Worm (Caenorhabditis elegans) whole organism, midembryonic: Measurements from ENCODE around the gene Y17G9B.4.

Experiments
- T22C8.4 ChIP-seq: fragments of 200-800 bp; sonication (Bioruptor generic); IDR thresholded peaks from 2 replicates; pipeline ENCODE4 v1.3.6; 2022; ENCODE audit warnings: missing genetic modification characterization, missing compliant biosample characterization
- cog-1 ChIP-seq: sonication (generic microtip); optimal IDR thresholded peaks from 2 replicates; lab custom pipeline; 2016; ENCODE audit warnings: missing genetic modification characterization, missing compliant biosample characterization
- flt-1 ChIP-seq: fragments of 200-800 bp; sonication (Bioruptor generic); IDR thresholded peaks from 2 replicates; pipeline ENCODE4 v1.3.6; 2022; ENCODE audit warnings: missing genetic modification characterization, missing compliant biosample characterization
- klf-2 ChIP-seq: fragments of 200-800 bp; sonication (Bioruptor generic); conservative IDR thresholded peaks from 2 replicates; pipeline ENCODE4 v1.3.6; 2022; ENCODE audit warnings: missing genetic modification reagents, missing genetic modification characterization, missing compliant biosample characterization
- med-1 ChIP-seq: sonication (generic microtip); optimal IDR thresholded peaks from 2 replicates; lab custom pipeline; 2017; ENCODE audit warnings: missing genetic modification characterization, mild to moderate bottlenecking, missing compliant biosample characterization, antibody characterized with exemption, missing genetic modification reagents; ENCODE audit not compliant: insufficient read depth
- ref-1 ChIP-seq: fragments of 200-800 bp; sonication (Bioruptor generic); conservative IDR thresholded peaks from 2 replicates; pipeline ENCODE4 v1.3.6; 2022; ENCODE audit warnings: missing genetic modification reagents, missing genetic modification characterization, missing compliant biosample characterization
- tab-1 ChIP-seq: fragments of 200-800 bp; sonication (Bioruptor generic); IDR thresholded peaks from 2 replicates; pipeline ENCODE4 v1.3.6; 2022; ENCODE audit warnings: missing genetic modification characterization, missing compliant biosample characterization
- ztf-23 ChIP-seq: fragments of 200-800 bp; sonication (Bioruptor generic); IDR thresholded peaks from 2 replicates; pipeline ENCODE4 v1.3.6; 2022; ENCODE audit warnings: missing genetic modification reagents, missing genetic modification characterization, missing compliant biosample characterization
- ztf-29 ChIP-seq: fragments of 200-800 bp; sonication (Bioruptor generic); IDR thresholded peaks from 2 replicates; pipeline ENCODE4 v1.3.6; 2022; ENCODE audit warnings: missing genetic modification reagents, missing genetic modification characterization, missing compliant biosample characterization

Gene Y17G9B.4

DNA sequence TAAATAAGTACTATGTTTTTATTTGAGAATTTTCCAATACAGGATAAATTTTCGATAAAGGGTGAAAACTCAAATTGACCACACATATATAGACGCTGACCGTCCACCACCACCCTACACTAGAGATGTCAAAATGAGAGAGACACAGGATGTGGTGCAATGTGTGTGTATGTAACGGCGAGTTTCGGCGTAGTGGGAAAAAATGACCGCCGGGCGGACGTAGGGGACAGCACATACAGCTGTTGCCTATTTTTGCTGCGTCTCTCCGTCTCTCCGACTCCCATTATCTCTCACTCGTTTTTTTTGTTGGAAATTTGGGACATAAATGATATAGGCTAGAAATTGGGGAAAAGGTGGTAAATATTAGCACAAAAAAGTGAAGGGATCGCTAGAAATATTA, 29.2 kb downstream of the Y17G9B.4 start:
- TF ChIP-seq klf-2, result no peak

DNA sequence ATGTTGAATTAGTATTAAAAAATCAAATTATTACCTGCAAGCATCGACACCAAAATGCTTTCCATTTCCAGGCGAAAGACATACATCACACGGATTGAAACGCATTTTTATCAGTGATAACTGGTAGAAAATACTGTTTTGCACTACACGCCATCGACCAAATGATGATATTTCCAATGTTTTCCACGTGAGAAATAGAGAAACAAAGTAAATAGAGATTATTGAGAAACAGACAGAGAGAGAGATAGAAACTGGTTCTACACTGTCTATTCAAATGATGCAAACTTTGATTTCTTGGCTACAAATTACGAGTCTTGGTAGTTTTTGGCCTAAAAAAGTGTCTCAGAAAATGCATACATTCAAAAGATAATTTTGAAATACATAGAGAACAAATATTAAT, 36.4 kb downstream of the Y17G9B.4 start, which contains the start of gene nhr-104:
nhr-104 (minus strand) TSS at position 361 of the 400 bp plus-strand sequence.
- TF ChIP-seq ztf-29 (GFP tag; lab: Robert Waterston, UW), result no peak

- TF ChIP-seq ztf-23 (GFP tag; lab: Robert Waterston, UW) (no peak), ref-1 (no peak), cog-1 (no peak), flt-1 (GFP tag; lab: Robert Waterston, UW) (no peak), tab-1 (GFP tag; lab: Robert Waterston, UW) (no peak), med-1 (GFP tag; lab: Kevin White, UChicago) (no peak), T22C8.4 (GFP tag; lab: Robert Waterston, UW) (no peak), klf-2 (no peak), ztf-29 (GFP tag; lab: Robert Waterston, UW) (no peak)
These were observed 37.5 kb downstream of the Y17G9B.4 start, which contains the start of gene R11E3.1 for ce11 chrIV:4789445-4789844. TSS of gene R11E3.1 (plus strand) at chrIV:4789745.

ce11 chrIV:4795111-4795510, 43.2 kb downstream of the Y17G9B.4 start:
- TF ChIP-seq ztf-29 (GFP tag; lab: Robert Waterston, UW) (no peak), med-1 (GFP tag; lab: Kevin White, UChicago) (no peak), tab-1 (GFP tag; lab: Robert Waterston, UW) (no peak), T22C8.4 (GFP tag; lab: Robert Waterston, UW) (no peak), ref-1 (no peak), klf-2 (no peak), cog-1 (no peak), ztf-23 (GFP tag; lab: Robert Waterston, UW) (no peak), flt-1 (GFP tag; lab: Robert Waterston, UW) (no peak)

ce11 chrIV:4799114-4799513, 47.2 kb downstream of the Y17G9B.4 start, which contains the start of gene eor-1:
TSS of gene eor-1 (minus strand) at chrIV:4799178.
- TF ChIP-seq tab-1 (GFP tag; lab: Robert Waterston, UW) (no peak), T22C8.4 (GFP tag; lab: Robert Waterston, UW) (peak; percentile 85), med-1 (GFP tag; lab: Kevin White, UChicago) (no peak)

DNA sequence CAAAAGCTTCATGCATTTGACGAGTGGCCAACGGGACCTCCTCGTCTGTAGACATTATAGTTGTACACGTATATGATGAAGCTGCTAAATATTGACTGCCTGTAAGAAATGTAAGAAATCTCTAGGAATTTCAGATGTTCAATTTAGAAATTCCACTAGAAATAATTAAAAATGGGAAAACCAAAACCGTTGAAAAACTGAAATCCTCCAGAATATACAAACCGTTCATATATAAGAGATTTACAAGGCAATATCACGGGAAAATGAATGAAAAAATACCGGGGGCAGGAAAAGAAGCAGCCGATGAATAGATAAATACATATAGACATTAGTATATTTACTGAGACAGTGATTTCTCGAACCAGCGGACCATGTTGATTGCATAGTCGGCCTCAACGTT, 50.6 kb downstream of the Y17G9B.4 start, which contains the start of gene dpf-7:
dpf-7 (minus strand) TSS at position 101 of the 400 bp plus-strand sequence.
- no peak for TF ChIP-seq tab-1 (GFP tag; lab: Robert Waterston, UW)
- TF ChIP-seq ztf-23 (GFP tag; lab: Robert Waterston, UW), result no peak
- no peak for TF ChIP-seq flt-1 (GFP tag; lab: Robert Waterston, UW)
- no peak for TF ChIP-seq med-1 (GFP tag; lab: Kevin White, UChicago)
- no peak for TF ChIP-seq cog-1
- TF ChIP-seq T22C8.4 (GFP tag; lab: Robert Waterston, UW), result no peak
- no peak for TF ChIP-seq klf-2
- no peak for TF ChIP-seq ref-1
- no peak for TF ChIP-seq ztf-29 (GFP tag; lab: Robert Waterston, UW)
